Worm (Caenorhabditis elegans) whole organism, late embryonic: Measurements from ENCODE around the gene R07C12.3.
"Not testable (repeated sequence)": the region's sequence is repeated elsewhere in the genome, so short reads cannot be mapped to it uniquely, and the experiment has no call there.

Experiments used
- C08G9.2 ChIP-seq: sonication (generic microtip); optimal IDR thresholded peaks from 2 replicates; lab custom pipeline; 2016; ENCODE audit warnings: mild to moderate bottlenecking, missing genetic modification characterization, moderate library complexity, missing compliant biosample characterization
- C38D4.7 ChIP-seq: fragments of 200-800 bp; sonication (Bioruptor generic); optimal IDR thresholded peaks from 2 replicates; lab custom pipeline; 2018; ENCODE audit warnings: mild to moderate bottlenecking, missing genetic modification characterization, moderate library complexity, missing compliant biosample characterization
- ceh-14 ChIP-seq: sonication (generic microtip); optimal IDR thresholded peaks from 2 replicates; lab custom pipeline; 2016; ENCODE audit warnings: missing genotype, missing genetic modification characterization, missing compliant biosample characterization
- ceh-19 ChIP-seq: fragments of 200-800 bp; sonication (Bioruptor generic); optimal IDR thresholded peaks from 2 replicates; lab custom pipeline; 2018; ENCODE audit warnings: mild to moderate bottlenecking, missing genetic modification characterization, missing compliant biosample characterization
- ceh-2 ChIP-seq: sonication (generic microtip); optimal IDR thresholded peaks from 2 replicates; lab custom pipeline; 2016; ENCODE audit warnings: missing genotype, missing genetic modification characterization, missing compliant biosample characterization
- ceh-22 ChIP-seq: sonication (generic microtip); optimal IDR thresholded peaks from 2 replicates; lab custom pipeline; 2017; ENCODE audit warnings: missing biosample characterization, missing genetic modification characterization
- ceh-30 ChIP-seq: fragments of 150-350 bp; optimal IDR thresholded peaks from 2 replicates; lab custom pipeline; 2014; ENCODE audit warnings: missing biosample characterization, missing genetic modification characterization
- ceh-31 ChIP-seq: sonication (generic microtip); optimal IDR thresholded peaks from 2 replicates; lab custom pipeline; 2016; ENCODE audit warnings: missing genetic modification characterization, missing compliant biosample characterization
- ceh-34 ChIP-seq: sonication (generic microtip); optimal IDR thresholded peaks from 2 replicates; lab custom pipeline; 2016; ENCODE audit warnings: mild to moderate bottlenecking, missing genetic modification characterization, missing compliant biosample characterization
- ceh-45 ChIP-seq: fragments of 200-800 bp; sonication (Bioruptor generic); IDR thresholded peaks from 2 replicates; pipeline ENCODE4 v1.3.6; 2022; ENCODE audit warnings: missing genetic modification reagents, missing genetic modification characterization, missing compliant biosample characterization
- ceh-48 ChIP-seq: sonication (generic microtip); optimal IDR thresholded peaks from 2 replicates; lab custom pipeline; 2016; ENCODE audit warnings: missing genetic modification characterization, inconsistent platforms, missing compliant biosample characterization
- ceh-9 ChIP-seq: sonication (generic microtip); optimal IDR thresholded peaks from 2 replicates; lab custom pipeline; 2016; ENCODE audit warnings: mild to moderate bottlenecking, missing genetic modification characterization, inconsistent platforms, missing compliant biosample characterization
- dmd-4 ChIP-seq: sonication (generic microtip); optimal IDR thresholded peaks from 2 replicates; lab custom pipeline; 2016; ENCODE audit warnings: borderline replicate concordance, missing genetic modification characterization, missing compliant biosample characterization
- elt-4 ChIP-seq: sonication (generic microtip); optimal IDR thresholded peaks from 2 replicates; lab custom pipeline; 2016; ENCODE audit warnings: missing genetic modification characterization, missing compliant biosample characterization
- eyg-1 ChIP-seq: sonication (generic microtip); optimal IDR thresholded peaks from 2 replicates; lab custom pipeline; 2016; ENCODE audit warnings: missing genotype, missing genetic modification characterization, missing compliant biosample characterization
- hlh-13 ChIP-seq: fragments of 200-800 bp; sonication (Bioruptor generic); optimal IDR thresholded peaks from 2 replicates; lab custom pipeline; 2018; ENCODE audit warnings: mild to moderate bottlenecking, missing genetic modification characterization, missing compliant biosample characterization
- hlh-15 ChIP-seq: sonication (generic microtip); optimal IDR thresholded peaks from 2 replicates; lab custom pipeline; 2016; ENCODE audit warnings: missing genetic modification characterization, missing compliant biosample characterization
- hlh-30 ChIP-seq: sonication (generic microtip); optimal IDR thresholded peaks from 2 replicates; lab custom pipeline; 2017; ENCODE audit warnings: antibody characterized with exemption, missing genetic modification characterization, missing compliant biosample characterization; ENCODE audit not compliant: insufficient read depth
- hlh-6 ChIP-seq: sonication (generic microtip); optimal IDR thresholded peaks from 2 replicates; lab custom pipeline; 2016; ENCODE audit warnings: missing genotype, missing genetic modification characterization, missing compliant biosample characterization
- hlh-8 ChIP-seq: sonication (generic microtip); optimal IDR thresholded peaks from 2 replicates; lab custom pipeline; 2016; ENCODE audit warnings: missing genotype, missing genetic modification characterization, missing compliant biosample characterization
- lin-11 ChIP-seq: fragments of 200-800 bp; sonication (Bioruptor generic); optimal IDR thresholded peaks from 2 replicates; lab custom pipeline; 2018; ENCODE audit warnings: mild to moderate bottlenecking, missing genetic modification characterization, missing compliant biosample characterization
- madf-2 ChIP-seq: sonication (generic microtip); optimal IDR thresholded peaks from 2 replicates; lab custom pipeline; 2017; ENCODE audit warnings: missing genetic modification characterization, missing compliant biosample characterization
- mec-3 ChIP-seq: sonication (generic microtip); optimal IDR thresholded peaks from 2 replicates; lab custom pipeline; 2016; ENCODE audit warnings: borderline replicate concordance, missing genetic modification characterization, missing compliant biosample characterization
- nfya-1 ChIP-seq: sonication (generic microtip); optimal IDR thresholded peaks from 2 replicates; lab custom pipeline; 2017; ENCODE audit warnings: missing genetic modification characterization, mild to moderate bottlenecking, missing compliant biosample characterization, antibody characterized with exemption, moderate library complexity
- nhr-11 ChIP-seq: fragments of 150-350 bp; optimal IDR thresholded peaks from 2 replicates; lab custom pipeline; 2014; ENCODE audit warnings: missing biosample characterization, missing genetic modification characterization
- nhr-232 ChIP-seq: sonication (generic microtip); optimal IDR thresholded peaks from 2 replicates; lab custom pipeline; 2016; ENCODE audit warnings: missing genetic modification characterization, missing compliant biosample characterization
- npax-4 ChIP-seq: sonication (generic microtip); optimal IDR thresholded peaks from 2 replicates; lab custom pipeline; 2016; ENCODE audit warnings: missing genetic modification characterization, missing compliant biosample characterization
- odd-2 ChIP-seq: sonication (generic microtip); optimal IDR thresholded peaks from 2 replicates; lab custom pipeline; 2017; ENCODE audit warnings: antibody characterized with exemption, mild to moderate bottlenecking, missing genetic modification characterization, missing compliant biosample characterization
- pag-3 ChIP-seq: sonication (generic microtip); optimal IDR thresholded peaks from 2 replicates; lab custom pipeline; 2016; ENCODE audit warnings: missing compliant biosample characterization, missing genetic modification characterization, borderline replicate concordance
- pha-2 ChIP-seq: sonication (generic microtip); optimal IDR thresholded peaks from 2 replicates; lab custom pipeline; 2017; ENCODE audit warnings: mild to moderate bottlenecking, missing genetic modification characterization, missing compliant biosample characterization
- pha-4 ChIP-seq: fragments of 150-350 bp; optimal IDR thresholded peaks from 2 replicates; lab custom pipeline; 2018; ENCODE audit warnings: missing biosample characterization, missing genetic modification reagents, missing genetic modification characterization
- pros-1 ChIP-seq: fragments of 150-350 bp; optimal IDR thresholded peaks from 2 replicates; lab custom pipeline; 2014; ENCODE audit warnings: missing biosample characterization, missing genetic modification reagents, missing genetic modification characterization
- ref-2 ChIP-seq: sonication (generic microtip); optimal IDR thresholded peaks from 2 replicates; lab custom pipeline; 2016; ENCODE audit warnings: missing genetic modification characterization, missing compliant biosample characterization
- rnt-1 ChIP-seq: sonication (generic microtip); optimal IDR thresholded peaks from 2 replicates; lab custom pipeline; 2016; ENCODE audit warnings: missing genetic modification characterization, missing compliant biosample characterization
- sox-2 ChIP-seq: fragments of 200-800 bp; sonication (Bioruptor generic); IDR thresholded peaks from 2 replicates; pipeline ENCODE4 v1.3.6; 2022; ENCODE audit warnings: missing genetic modification reagents, missing genetic modification characterization, missing compliant biosample characterization
- unc-55 ChIP-seq: sonication (generic microtip); optimal IDR thresholded peaks from 2 replicates; lab custom pipeline; 2017; ENCODE audit warnings: missing biosample characterization, missing genetic modification reagents, missing genetic modification characterization
- unc-86 ChIP-seq: sonication (generic microtip); optimal IDR thresholded peaks from 2 replicates; lab custom pipeline; 2016; ENCODE audit warnings: missing genetic modification characterization, missing compliant biosample characterization
- zip-5 ChIP-seq: sonication (generic microtip); optimal IDR thresholded peaks from 2 replicates; lab custom pipeline; 2016; ENCODE audit warnings: missing genetic modification characterization, missing compliant biosample characterization
- ztf-16 ChIP-seq: sonication (generic microtip); optimal IDR thresholded peaks from 2 replicates; lab custom pipeline; 2017; ENCODE audit warnings: missing genetic modification characterization, missing compliant biosample characterization

The R07C12.3 gene

ce11 chrIV:4121055-4121454 is 23.8 kb upstream of the R07C12.3 start:
- no peak for TF ChIP-seq unc-55 (GFP tag; lab: Kevin White, UChicago)
- TF ChIP-seq ceh-22 (tag; lab: Kevin White, UChicago) = no peak
- no peak for TF ChIP-seq elt-4 (tag; lab: Kevin White, UChicago)
- no peak for TF ChIP-seq nhr-11 (tag; lab: Kevin White, UChicago)
- no peak for TF ChIP-seq ceh-45 (GFP tag; lab: Robert Waterston, UW)
- TF ChIP-seq pros-1 (tag; lab: Kevin White, UChicago) = no peak
- TF ChIP-seq sox-2 (GFP tag; lab: Robert Waterston, UW) = no peak
- TF ChIP-seq ceh-31 (tag; lab: Kevin White, UChicago) = no peak
- TF ChIP-seq odd-2 (tag; lab: Kevin White, UChicago) = no peak
- TF ChIP-seq ceh-48 (tag; lab: Kevin White, UChicago) = no peak
- TF ChIP-seq ceh-14 (tag; lab: Kevin White, UChicago) = no peak
- TF ChIP-seq npax-4 (tag; lab: Kevin White, UChicago) = no peak
- no peak for TF ChIP-seq unc-86 (tag; lab: Kevin White, UChicago)
- TF ChIP-seq ceh-19 (GFP tag; lab: Kevin White, UChicago) = no peak
- no peak for TF ChIP-seq mec-3 (tag; lab: Kevin White, UChicago)
- TF ChIP-seq nfya-1 (tag; lab: Kevin White, UChicago) = no peak
- no peak for TF ChIP-seq ceh-2 (tag; lab: Kevin White, UChicago)
- TF ChIP-seq hlh-8 (tag; lab: Kevin White, UChicago) = no peak

ce11 chrIV:4123083-4123482 is 21.8 kb upstream of the R07C12.3 start, which contains the start of gene mul-1:
TSS of gene mul-1 (minus strand) at chrIV:4123166.
- TF ChIP-seq ztf-16 (tag; lab: Kevin White, UChicago) = no peak
- TF ChIP-seq hlh-15 = no peak
- TF ChIP-seq eyg-1 (tag; lab: Kevin White, UChicago) = no peak
- no peak for TF ChIP-seq ceh-22 (tag; lab: Kevin White, UChicago)
- no peak for TF ChIP-seq rnt-1 (tag; lab: Kevin White, UChicago)
- TF ChIP-seq zip-5 (tag; lab: Kevin White, UChicago) = no peak
- no peak for TF ChIP-seq ceh-34
- TF ChIP-seq pha-4 (tag; lab: Kevin White, UChicago) = no peak
- TF ChIP-seq pag-3 (tag; lab: Kevin White, UChicago) = no peak
- TF ChIP-seq C08G9.2 (tag; lab: Kevin White, UChicago) = no peak

- not testable (repeated sequence) for TF ChIP-seq hlh-8, nhr-232, ref-2 (tag; lab: Kevin White, UChicago)
Observed at ce11 chrIV:4125657-4126056, 19.2 kb upstream of the R07C12.3 start, which contains the start of gene F49F1.7. TSS of gene F49F1.7 (minus strand) at chrIV:4125757.

- no peak for TF ChIP-seq ceh-9 (tag; lab: Kevin White, UChicago)
- TF ChIP-seq nhr-11 (tag; lab: Kevin White, UChicago) = no peak
- TF ChIP-seq nhr-232 (tag; lab: Kevin White, UChicago) = no peak
- TF ChIP-seq hlh-30 (tag; lab: Kevin White, UChicago) = no peak
- TF ChIP-seq ceh-30 = no peak
- no peak for TF ChIP-seq ceh-45 (GFP tag; lab: Robert Waterston, UW)
- TF ChIP-seq madf-2 = no peak
- TF ChIP-seq C38D4.7 (GFP tag; lab: Kevin White, UChicago) = no peak
- TF ChIP-seq odd-2 (tag; lab: Kevin White, UChicago) = no peak
- no peak for TF ChIP-seq pag-3 (tag; lab: Kevin White, UChicago)
- TF ChIP-seq lin-11 (tag; lab: Kevin White, UChicago) = no peak
- no peak for TF ChIP-seq pha-2 (tag; lab: Kevin White, UChicago)
- TF ChIP-seq dmd-4 = no peak
- no peak for TF ChIP-seq ceh-2 (tag; lab: Kevin White, UChicago)
- TF ChIP-seq hlh-13 = no peak
- TF ChIP-seq hlh-6 (tag; lab: Kevin White, UChicago) = no peak
- no peak for TF ChIP-seq zip-5 (tag; lab: Kevin White, UChicago)
Observed at ce11 chrIV:4135744-4136143, 9.1 kb upstream of the R07C12.3 start, which contains the start of gene F49F1.17. TSS of gene F49F1.17 (minus strand) at chrIV:4135844.
